Worm (Caenorhabditis elegans) whole organism, late embryonic: Measurements from ENCODE around the gene ceh-89.

Experiments used
- C08G9.2 ChIP-seq: sonication (generic microtip); optimal IDR thresholded peaks from 2 replicates; lab custom pipeline; 2016; ENCODE audit warnings: mild to moderate bottlenecking, missing genetic modification characterization, moderate library complexity, missing compliant biosample characterization
- C38D4.7 ChIP-seq: fragments of 200-800 bp; sonication (Bioruptor generic); optimal IDR thresholded peaks from 2 replicates; lab custom pipeline; 2018; ENCODE audit warnings: mild to moderate bottlenecking, missing genetic modification characterization, moderate library complexity, missing compliant biosample characterization
- K02D7.2 ChIP-seq: sonication (generic microtip); optimal IDR thresholded peaks from 2 replicates; lab custom pipeline; 2017; ENCODE audit warnings: mild to moderate bottlenecking, missing genetic modification characterization, missing compliant biosample characterization
- K09A11.1 ChIP-seq: sonication (generic microtip); optimal IDR thresholded peaks from 2 replicates; lab custom pipeline; 2017; ENCODE audit warnings: antibody characterized with exemption, mild to moderate bottlenecking, missing genetic modification characterization, missing compliant biosample characterization; ENCODE audit not compliant: insufficient read depth
- ahr-1 ChIP-seq: sonication (generic microtip); optimal IDR thresholded peaks from 2 replicates; lab custom pipeline; 2016; ENCODE audit warnings: missing genetic modification characterization, missing compliant biosample characterization
- ama-1 ChIP-seq: fragments of 150-350 bp; optimal IDR thresholded peaks from 2 replicates; lab custom pipeline; 2014
- ceh-14 ChIP-seq: sonication (generic microtip); optimal IDR thresholded peaks from 2 replicates; lab custom pipeline; 2016; ENCODE audit warnings: missing genotype, missing genetic modification characterization, missing compliant biosample characterization
- ceh-18 ChIP-seq: sonication (generic microtip); optimal IDR thresholded peaks from 2 replicates; lab custom pipeline; 2016; ENCODE audit warnings: missing genetic modification characterization, missing compliant biosample characterization
- ceh-19 ChIP-seq: fragments of 200-800 bp; sonication (Bioruptor generic); optimal IDR thresholded peaks from 2 replicates; lab custom pipeline; 2018; ENCODE audit warnings: mild to moderate bottlenecking, missing genetic modification characterization, missing compliant biosample characterization
- ceh-22 ChIP-seq: sonication (generic microtip); optimal IDR thresholded peaks from 2 replicates; lab custom pipeline; 2017; ENCODE audit warnings: missing biosample characterization, missing genetic modification characterization
- ceh-30 ChIP-seq: fragments of 150-350 bp; optimal IDR thresholded peaks from 2 replicates; lab custom pipeline; 2014; ENCODE audit warnings: missing biosample characterization, missing genetic modification characterization
- ceh-31 ChIP-seq: sonication (generic microtip); optimal IDR thresholded peaks from 2 replicates; lab custom pipeline; 2016; ENCODE audit warnings: missing genetic modification characterization, missing compliant biosample characterization
- ceh-34 ChIP-seq: sonication (generic microtip); optimal IDR thresholded peaks from 2 replicates; lab custom pipeline; 2016; ENCODE audit warnings: mild to moderate bottlenecking, missing genetic modification characterization, missing compliant biosample characterization
- ceh-45 ChIP-seq: fragments of 200-800 bp; sonication (Bioruptor generic); IDR thresholded peaks from 2 replicates; pipeline ENCODE4 v1.3.6; 2022; ENCODE audit warnings: missing genetic modification reagents, missing genetic modification characterization, missing compliant biosample characterization
- ceh-48 ChIP-seq: sonication (generic microtip); optimal IDR thresholded peaks from 2 replicates; lab custom pipeline; 2016; ENCODE audit warnings: missing genetic modification characterization, inconsistent platforms, missing compliant biosample characterization
- ceh-6 ChIP-seq: fragments of 200-800 bp; sonication (Bioruptor generic); optimal IDR thresholded peaks from 2 replicates; lab custom pipeline; 2018; ENCODE audit warnings: mild to moderate bottlenecking, missing genetic modification characterization, missing compliant biosample characterization
- che-1 ChIP-seq: sonication (generic microtip); optimal IDR thresholded peaks from 2 replicates; lab custom pipeline; 2016; ENCODE audit warnings: mild to moderate bottlenecking, missing genetic modification characterization, missing compliant biosample characterization
- dve-1 ChIP-seq: sonication (generic microtip); optimal IDR thresholded peaks from 2 replicates; lab custom pipeline; 2017; ENCODE audit warnings: antibody characterized with exemption, mild to moderate bottlenecking, missing genetic modification characterization, missing compliant biosample characterization
- elt-2 ChIP-seq: sonication (generic microtip); optimal IDR thresholded peaks from 2 replicates; lab custom pipeline; 2016; ENCODE audit warnings: missing genetic modification reagents, missing genetic modification characterization, missing compliant biosample characterization
- ets-4 ChIP-seq: sonication (generic microtip); optimal IDR thresholded peaks from 2 replicates; lab custom pipeline; 2016; ENCODE audit warnings: missing genetic modification characterization, missing compliant biosample characterization
- fax-1 ChIP-seq: sonication (generic microtip); optimal IDR thresholded peaks from 2 replicates; lab custom pipeline; 2016; ENCODE audit warnings: missing genotype, missing genetic modification characterization, missing compliant biosample characterization
- gmeb-2 ChIP-seq: sonication (generic microtip); optimal IDR thresholded peaks from 2 replicates; lab custom pipeline; 2016; ENCODE audit warnings: missing genetic modification characterization, inconsistent platforms, missing compliant biosample characterization
- hlh-13 ChIP-seq: fragments of 200-800 bp; sonication (Bioruptor generic); optimal IDR thresholded peaks from 2 replicates; lab custom pipeline; 2018; ENCODE audit warnings: mild to moderate bottlenecking, missing genetic modification characterization, missing compliant biosample characterization
- hlh-15 ChIP-seq: sonication (generic microtip); optimal IDR thresholded peaks from 2 replicates; lab custom pipeline; 2016; ENCODE audit warnings: missing genetic modification characterization, missing compliant biosample characterization
- hlh-30 ChIP-seq: sonication (generic microtip); optimal IDR thresholded peaks from 2 replicates; lab custom pipeline; 2017; ENCODE audit warnings: antibody characterized with exemption, missing genetic modification characterization, missing compliant biosample characterization; ENCODE audit not compliant: insufficient read depth
- hlh-6 ChIP-seq: sonication (generic microtip); optimal IDR thresholded peaks from 2 replicates; lab custom pipeline; 2016; ENCODE audit warnings: missing genotype, missing genetic modification characterization, missing compliant biosample characterization
- hlh-8 ChIP-seq: sonication (generic microtip); optimal IDR thresholded peaks from 2 replicates; lab custom pipeline; 2016; ENCODE audit warnings: missing genotype, missing genetic modification characterization, missing compliant biosample characterization
- lim-6 ChIP-seq: sonication (generic microtip); optimal IDR thresholded peaks from 2 replicates; lab custom pipeline; 2016; ENCODE audit warnings: missing genetic modification characterization, missing compliant biosample characterization
- lin-11 ChIP-seq: fragments of 200-800 bp; sonication (Bioruptor generic); optimal IDR thresholded peaks from 2 replicates; lab custom pipeline; 2018; ENCODE audit warnings: mild to moderate bottlenecking, missing genetic modification characterization, missing compliant biosample characterization
- nfya-1 ChIP-seq: sonication (generic microtip); optimal IDR thresholded peaks from 2 replicates; lab custom pipeline; 2017; ENCODE audit warnings: missing genetic modification characterization, mild to moderate bottlenecking, missing compliant biosample characterization, antibody characterized with exemption, moderate library complexity
- odd-2 ChIP-seq: sonication (generic microtip); optimal IDR thresholded peaks from 2 replicates; lab custom pipeline; 2017; ENCODE audit warnings: antibody characterized with exemption, mild to moderate bottlenecking, missing genetic modification characterization, missing compliant biosample characterization
- pag-3 ChIP-seq: sonication (generic microtip); optimal IDR thresholded peaks from 2 replicates; lab custom pipeline; 2016; ENCODE audit warnings: missing compliant biosample characterization, missing genetic modification characterization, borderline replicate concordance
- pax-1 ChIP-seq: fragments of 150-350 bp; optimal IDR thresholded peaks from 2 replicates; lab custom pipeline; 2014; ENCODE audit warnings: missing biosample characterization, missing genetic modification characterization
- pha-2 ChIP-seq: sonication (generic microtip); optimal IDR thresholded peaks from 2 replicates; lab custom pipeline; 2017; ENCODE audit warnings: mild to moderate bottlenecking, missing genetic modification characterization, missing compliant biosample characterization
- pros-1 ChIP-seq: fragments of 150-350 bp; optimal IDR thresholded peaks from 2 replicates; lab custom pipeline; 2014; ENCODE audit warnings: missing biosample characterization, missing genetic modification reagents, missing genetic modification characterization
- sdc-2 ChIP-seq: sonication (generic microtip); optimal IDR thresholded peaks from 2 replicates; lab custom pipeline; 2016; ENCODE audit warnings: missing genotype, missing genetic modification characterization, missing compliant biosample characterization
- sox-4 ChIP-seq: sonication (generic microtip); optimal IDR thresholded peaks from 2 replicates; lab custom pipeline; 2017; ENCODE audit warnings: mild to moderate bottlenecking, missing genetic modification characterization, inconsistent platforms, missing compliant biosample characterization
- syd-9 ChIP-seq: sonication (generic microtip); optimal IDR thresholded peaks from 2 replicates; lab custom pipeline; 2016; ENCODE audit warnings: mild to moderate bottlenecking, missing genetic modification characterization, moderate library complexity, missing compliant biosample characterization
- tbx-2 ChIP-seq: sonication (generic microtip); optimal IDR thresholded peaks from 2 replicates; lab custom pipeline; 2016; ENCODE audit warnings: missing genetic modification characterization, missing compliant biosample characterization
- ttx-3 ChIP-seq: sonication (generic microtip); optimal IDR thresholded peaks from 2 replicates; lab custom pipeline; 2016; ENCODE audit warnings: missing genetic modification reagents, missing genetic modification characterization, missing compliant biosample characterization
- unc-42 ChIP-seq: sonication (generic microtip); optimal IDR thresholded peaks from 2 replicates; lab custom pipeline; 2016; ENCODE audit warnings: missing genotype, missing genetic modification characterization, missing compliant biosample characterization
- unc-55 ChIP-seq: sonication (generic microtip); optimal IDR thresholded peaks from 2 replicates; lab custom pipeline; 2017; ENCODE audit warnings: missing biosample characterization, missing genetic modification reagents, missing genetic modification characterization
- unc-86 ChIP-seq: sonication (generic microtip); optimal IDR thresholded peaks from 2 replicates; lab custom pipeline; 2016; ENCODE audit warnings: missing genetic modification characterization, missing compliant biosample characterization

The ceh-89 gene

ce11 chrX:14145634-14146033, 3.9 kb downstream of the ceh-89 start:
- TF ChIP-seq ceh-45 (GFP tag; lab: Robert Waterston, UW) = no peak
- TF ChIP-seq hlh-6 (tag; lab: Kevin White, UChicago) = no peak
- no peak for TF ChIP-seq unc-42 (tag; lab: Kevin White, UChicago)
- TF ChIP-seq ceh-6 = no peak
- no peak for TF ChIP-seq C08G9.2 (tag; lab: Kevin White, UChicago)
- TF ChIP-seq ceh-14 (tag; lab: Kevin White, UChicago) = no peak
- no peak for TF ChIP-seq pag-3 (tag; lab: Kevin White, UChicago)
- no peak for TF ChIP-seq ceh-22
- TF ChIP-seq pros-1 (tag; lab: Kevin White, UChicago) = no peak
- TF ChIP-seq elt-2 (tag; lab: Kevin White, UChicago) = no peak

ce11 chrX:14146740-14147140, 5.0 kb downstream of the ceh-89 start:
- TF ChIP-seq sdc-2 (tag; lab: Kevin White, UChicago) (no peak), sox-4 (no peak), pha-2 (no peak), pag-3 (tag; lab: Kevin White, UChicago) (no peak), odd-2 (tag; lab: Kevin White, UChicago) (no peak), pax-1 (tag; lab: Kevin White, UChicago) (no peak), lin-11 (no peak), K09A11.1 (tag; lab: Kevin White, UChicago) (peak; percentile 32), hlh-6 (tag; lab: Kevin White, UChicago) (no peak), ceh-6 (no peak), pros-1 (tag; lab: Kevin White, UChicago) (peak; percentile 65), hlh-8 (tag; lab: Kevin White, UChicago) (no peak), gmeb-2 (tag; lab: Kevin White, UChicago) (no peak), dve-1 (tag; lab: Kevin White, UChicago) (peak; percentile 14), nfya-1 (peak; percentile 48), ceh-31 (tag; lab: Kevin White, UChicago) (peak; percentile 22), ceh-48 (tag; lab: Kevin White, UChicago) (peak; percentile 6), fax-1 (tag; lab: Kevin White, UChicago) (no peak), ceh-18 (peak; percentile 75), unc-42 (tag; lab: Kevin White, UChicago) (peak; percentile 28), hlh-13 (GFP tag; lab: Kevin White, UChicago) (no peak), tbx-2 (peak; percentile 42), hlh-30 (tag; lab: Kevin White, UChicago) (peak; percentile 46), ceh-34 (tag; lab: Kevin White, UChicago) (peak; percentile 7), hlh-15 (tag; lab: Kevin White, UChicago) (no peak), che-1 (no peak), ceh-19 (no peak), ahr-1 (no peak), ceh-30 (no peak), C08G9.2 (tag; lab: Kevin White, UChicago) (no peak), syd-9 (tag; lab: Kevin White, UChicago) (no peak), lim-6 (tag; lab: Kevin White, UChicago) (no peak), ama-1 (no peak), unc-86 (tag; lab: Kevin White, UChicago) (no peak), C38D4.7 (GFP tag; lab: Kevin White, UChicago) (no peak), unc-55 (no peak), K02D7.2 (no peak), ets-4 (tag; lab: Kevin White, UChicago) (no peak), ttx-3 (tag; lab: Kevin White, UChicago) (no peak)
